Worm (Caenorhabditis elegans) whole organism, young adult: ENCODE data around the gene F56C9.6.

Experiments used
- B0261.1 ChIP-seq: sonication (generic microtip); optimal IDR thresholded peaks from 2 replicates; lab custom pipeline; 2016; ENCODE audit warnings: mild to moderate bottlenecking, missing genetic modification characterization, moderate library complexity, missing compliant biosample characterization
- B0336.3 ChIP-seq: fragments of 200-800 bp; sonication (Bioruptor generic); IDR thresholded peaks from 2 replicates; pipeline ENCODE4 v1.3.6; 2022; ENCODE audit warnings: missing genetic modification characterization, missing compliant biosample characterization
- F33H1.4 ChIP-seq: fragments of 200-800 bp; sonication (Bioruptor generic); IDR thresholded peaks from 2 replicates; pipeline ENCODE4 v1.3.6; 2022; ENCODE audit warnings: missing genetic modification reagents, missing genetic modification characterization, missing compliant biosample characterization
- F39B2.1 ChIP-seq: fragments of 200-800 bp; sonication (Bioruptor generic); IDR thresholded peaks from 2 replicates; pipeline ENCODE4 v1.3.6; 2022; ENCODE audit warnings: missing genetic modification reagents, missing genetic modification characterization, missing compliant biosample characterization
- F49E8.2 ChIP-seq: sonication (generic microtip); optimal IDR thresholded peaks from 3 replicates; lab custom pipeline; 2017; ENCODE audit warnings: missing genetic modification characterization, mild to moderate bottlenecking, missing compliant biosample characterization, antibody characterized with exemption, moderate library complexity; ENCODE audit not compliant: insufficient read depth
- F57C9.4 ChIP-seq: sonication (generic microtip); optimal IDR thresholded peaks from 2 replicates; lab custom pipeline; 2017; ENCODE audit warnings: mild to moderate bottlenecking, missing genetic modification characterization, missing compliant biosample characterization
- T26A5.8 ChIP-seq: sonication (generic microtip); optimal IDR thresholded peaks from 2 replicates; lab custom pipeline; 2016; ENCODE audit warnings: missing genetic modification characterization, missing compliant biosample characterization
- Y56A3A.18 ChIP-seq: fragments of 200-800 bp; sonication (Bioruptor generic); IDR thresholded peaks from 2 replicates; pipeline ENCODE4 v1.3.6; 2022; ENCODE audit warnings: missing genetic modification reagents, missing genetic modification characterization, missing compliant biosample characterization
- ZK185.1 ChIP-seq: sonication (generic microtip); optimal IDR thresholded peaks from 2 replicates; lab custom pipeline; 2016; ENCODE audit warnings: mild to moderate bottlenecking, missing genetic modification characterization, missing compliant biosample characterization; ENCODE audit not compliant: poor library complexity, severe bottlenecking
- aptf-2 ChIP-seq: fragments of 200-800 bp; sonication (Bioruptor generic); conservative IDR thresholded peaks from 2 replicates; pipeline ENCODE4 v1.3.6; 2022; ENCODE audit warnings: missing genetic modification reagents, missing genetic modification characterization, missing compliant biosample characterization
- atf-7 ChIP-seq: sonication (generic microtip); optimal IDR thresholded peaks from 2 replicates; lab custom pipeline; 2017; ENCODE audit warnings: mild to moderate bottlenecking, missing genetic modification characterization, missing compliant biosample characterization
- attf-3 ChIP-seq: fragments of 200-800 bp; sonication (Bioruptor generic); conservative IDR thresholded peaks from 2 replicates; pipeline ENCODE4 v1.3.6; 2022; ENCODE audit warnings: missing genetic modification reagents, missing genetic modification characterization, missing compliant biosample characterization
- ceh-40 ChIP-seq: fragments of 200-800 bp; sonication (Bioruptor generic); IDR thresholded peaks from 2 replicates; pipeline ENCODE4 v1.3.6; 2022; ENCODE audit warnings: missing genetic modification characterization, missing compliant biosample characterization
- ceh-58 ChIP-seq: fragments of 200-800 bp; sonication (Bioruptor generic); IDR thresholded peaks from 2 replicates; pipeline ENCODE4 v1.3.6; 2022; ENCODE audit warnings: missing genetic modification characterization, missing compliant biosample characterization
- die-1 ChIP-seq: sonication (generic microtip); optimal IDR thresholded peaks from 2 replicates; lab custom pipeline; 2016; ENCODE audit warnings: missing genotype, mild to moderate bottlenecking, missing genetic modification characterization, missing compliant biosample characterization
- dpff-1 ChIP-seq: sonication (generic microtip); optimal IDR thresholded peaks from 2 replicates; lab custom pipeline; 2017; ENCODE audit warnings: mild to moderate bottlenecking, missing genetic modification characterization, missing compliant biosample characterization
- dpl-1 ChIP-seq: fragments of 150-350 bp; optimal IDR thresholded peaks from 2 replicates; lab custom pipeline; 2014; ENCODE audit warnings: missing biosample characterization, missing genetic modification reagents, missing genetic modification characterization
- egl-44 ChIP-seq: fragments of 200-800 bp; sonication (Bioruptor generic); IDR thresholded peaks from 2 replicates; pipeline ENCODE4 v1.3.6; 2022; ENCODE audit warnings: missing genetic modification reagents, missing genetic modification characterization, missing compliant biosample characterization
- egrh-3 ChIP-seq: fragments of 200-800 bp; sonication (Bioruptor generic); IDR thresholded peaks from 2 replicates; pipeline ENCODE4 v1.3.6; 2022; ENCODE audit warnings: missing genetic modification reagents, missing genetic modification characterization, missing compliant biosample characterization
- ekl-4 ChIP-seq: fragments of 200-800 bp; sonication (Bioruptor generic); IDR thresholded peaks from 2 replicates; pipeline ENCODE4 v1.3.6; 2022; ENCODE audit warnings: missing genetic modification reagents, missing genetic modification characterization, missing compliant biosample characterization
- ets-4 ChIP-seq: fragments of 200-800 bp; sonication (Bioruptor generic); optimal IDR thresholded peaks from 2 replicates; lab custom pipeline; 2018; ENCODE audit warnings: mild to moderate bottlenecking, missing genetic modification characterization, missing compliant biosample characterization
- hlh-12 ChIP-seq: sonication (generic microtip); optimal IDR thresholded peaks from 2 replicates; lab custom pipeline; 2016; ENCODE audit warnings: missing genetic modification characterization, missing compliant biosample characterization
- hrde-1 ChIP-seq: sonication (generic microtip); optimal IDR thresholded peaks from 2 replicates; lab custom pipeline; 2016; ENCODE audit warnings: missing genetic modification characterization, mild to moderate bottlenecking, missing compliant biosample characterization, moderate library complexity, missing genotype, missing genetic modification reagents, borderline replicate concordance
- let-526 ChIP-seq: fragments of 200-800 bp; sonication (Bioruptor generic); IDR thresholded peaks from 2 replicates; pipeline ENCODE4 v1.3.6; 2022; ENCODE audit warnings: missing genetic modification reagents, missing genetic modification characterization, missing compliant biosample characterization
- let-607 ChIP-seq, 2 experiments: fragments of 200-800 bp in 1 of 2; sonication (Bioruptor generic) in 1 of 2; sonication (generic microtip) in 1 of 2; optimal IDR thresholded peaks; 2 replicates each; lab custom pipeline; 2016 to 2018; ENCODE audit warnings: mild to moderate bottlenecking in 2 of 2, missing compliant biosample characterization in 2 of 2, missing genetic modification characterization in 2 of 2, moderate library complexity in 2 of 2, missing genotype in 1 of 2
- lin-54 ChIP-seq: fragments of 200-800 bp; sonication (Bioruptor generic); optimal IDR thresholded peaks from 2 replicates; lab custom pipeline; 2018; ENCODE audit warnings: mild to moderate bottlenecking, missing genetic modification characterization, missing compliant biosample characterization
- lsl-1 ChIP-seq: fragments of 200-800 bp; sonication (Bioruptor generic); optimal IDR thresholded peaks from 2 replicates; lab custom pipeline; 2018; ENCODE audit warnings: mild to moderate bottlenecking, missing genetic modification characterization, moderate library complexity, missing compliant biosample characterization
- madf-8 ChIP-seq: fragments of 200-800 bp; sonication (Bioruptor generic); conservative IDR thresholded peaks from 2 replicates; pipeline ENCODE4 v1.3.6; 2022; ENCODE audit warnings: missing genetic modification reagents, missing genetic modification characterization, missing compliant biosample characterization
- nfya-1 ChIP-seq: sonication (generic microtip); optimal IDR thresholded peaks from 2 replicates; lab custom pipeline; 2017; ENCODE audit warnings: antibody characterized with exemption, missing compliant biosample characterization, missing genetic modification characterization, borderline replicate concordance; ENCODE audit not compliant: insufficient read depth
- nfyb-1 ChIP-seq: fragments of 200-800 bp; sonication (Bioruptor generic); IDR thresholded peaks from 2 replicates; pipeline ENCODE4 v1.3.6; 2022; ENCODE audit warnings: missing genetic modification reagents, missing genetic modification characterization, missing compliant biosample characterization
- nhr-179 ChIP-seq: sonication (generic microtip); optimal IDR thresholded peaks from 2 replicates; lab custom pipeline; 2016; ENCODE audit warnings: mild to moderate bottlenecking, missing genetic modification characterization, missing compliant biosample characterization
- nhr-80 ChIP-seq: sonication (generic microtip); optimal IDR thresholded peaks from 2 replicates; lab custom pipeline; 2016; ENCODE audit warnings: missing genetic modification characterization, missing compliant biosample characterization
- pha-4 ChIP-seq: fragments of 150-350 bp; sonication (generic microtip); optimal IDR thresholded peaks from 2 replicates; lab custom pipeline; 2014; ENCODE audit warnings: missing biosample characterization, missing genetic modification reagents, missing genetic modification characterization
- rec-8 ChIP-seq, 2 experiments: sonication (generic microtip); optimal IDR thresholded peaks; 2 replicates each; lab custom pipeline; 2016; ENCODE audit warnings: mild to moderate bottlenecking in 2 of 2, missing genetic modification characterization in 2 of 2, missing genetic modification reagents in 2 of 2, missing genotype in 2 of 2, missing biosample characterization in 1 of 2, missing compliant biosample characterization in 1 of 2, moderate library complexity in 1 of 2
- repo-1 ChIP-seq: sonication (generic microtip); optimal IDR thresholded peaks from 2 replicates; lab custom pipeline; 2017; ENCODE audit warnings: mild to moderate bottlenecking, missing genetic modification characterization, missing compliant biosample characterization
- rpc-1 ChIP-seq, 2 experiments: fragments of 150-350 bp in 1 of 2; sonication (generic microtip) in 1 of 2; optimal IDR thresholded peaks; 2 replicates each; lab custom pipeline; 2014 to 2018; ENCODE audit warnings: missing biosample characterization in 1 of 2, missing genetic modification characterization in 1 of 2, missing genetic modification reagents in 1 of 2, missing genotype in 1 of 2
- sdz-38 ChIP-seq: sonication (generic microtip); optimal IDR thresholded peaks from 2 replicates; lab custom pipeline; 2016; ENCODE audit warnings: missing genotype, missing genetic modification characterization, missing compliant biosample characterization
- snpc-1.1 ChIP-seq: sonication (generic microtip); optimal IDR thresholded peaks from 2 replicates; lab custom pipeline; 2017; ENCODE audit warnings: missing genetic modification characterization, mild to moderate bottlenecking, missing compliant biosample characterization, antibody characterized with exemption, moderate library complexity, missing genotype, missing genetic modification reagents; ENCODE audit not compliant: insufficient read depth
- snpc-3.4 ChIP-seq: sonication (generic microtip); optimal IDR thresholded peaks from 2 replicates; lab custom pipeline; 2017; ENCODE audit warnings: missing genetic modification characterization, mild to moderate bottlenecking, missing compliant biosample characterization, antibody characterized with exemption, moderate library complexity, missing genotype, missing genetic modification reagents
- snpc-4 ChIP-seq, 5 experiments: fragments of 150-350 bp in 1 of 5; sonication (generic microtip) in 4 of 5; optimal IDR thresholded peaks; 2 replicates each; lab custom pipeline; 2014 to 2018; ENCODE audit warnings: missing genetic modification characterization in 5 of 5, missing biosample characterization in 3 of 5, antibody characterized with exemption in 2 of 5, mild to moderate bottlenecking in 2 of 5, missing compliant biosample characterization in 2 of 5, missing genotype in 2 of 5, moderate library complexity in 2 of 5, missing genetic modification reagents in 1 of 5
- somi-1 ChIP-seq: fragments of 200-800 bp; sonication (Bioruptor generic); optimal IDR thresholded peaks from 2 replicates; lab custom pipeline; 2018; ENCODE audit warnings: mild to moderate bottlenecking, missing genetic modification characterization, missing compliant biosample characterization
- sptf-2 ChIP-seq: fragments of 200-800 bp; sonication (Bioruptor generic); optimal IDR thresholded peaks from 2 replicates; lab custom pipeline; 2018; ENCODE audit warnings: mild to moderate bottlenecking, missing genetic modification characterization, missing compliant biosample characterization
- ztf-28 ChIP-seq: fragments of 200-800 bp; sonication (Bioruptor generic); IDR thresholded peaks from 2 replicates; pipeline ENCODE4 v1.3.6; 2022; ENCODE audit warnings: missing genetic modification reagents, missing genetic modification characterization, missing compliant biosample characterization

Gene F56C9.6

DNA sequence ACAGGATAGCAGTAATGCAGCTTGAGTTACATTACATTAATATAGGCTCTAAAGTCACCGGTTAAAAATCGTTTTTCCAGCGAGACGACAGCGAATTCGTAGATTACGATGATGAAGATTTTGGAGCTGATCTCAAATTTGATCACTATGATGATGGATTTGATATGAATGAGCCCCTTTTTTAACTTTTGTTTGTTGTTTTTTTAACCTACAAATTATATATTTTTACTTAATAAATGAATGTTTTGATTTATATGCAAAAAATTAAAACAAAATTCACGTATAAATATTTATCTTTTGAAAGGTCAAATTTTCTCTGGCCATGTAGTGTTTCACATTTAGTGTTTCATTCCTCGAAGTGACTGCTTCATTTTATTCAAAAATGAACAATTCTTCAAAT is 32.8 kb upstream of the F56C9.6 start, which contains the start of gene F08F8.6:
TSS of gene F08F8.6 (plus strand) at position 301 of the 400 bp plus-strand sequence.
- TF ChIP-seq snpc-3.4 (tag; lab: Kevin White, UChicago): no peak
- TF ChIP-seq madf-8 (GFP tag; lab: Robert Waterston, UW): no peak
- no peak for TF ChIP-seq T26A5.8
- TF ChIP-seq hrde-1 (tag; lab: Kevin White, UChicago): no peak
- TF ChIP-seq B0336.3 (GFP tag; lab: Robert Waterston, UW): no peak
- TF ChIP-seq let-607 (tag; optimal IDR thresholded peaks at IDR 0.05; lab: Kevin White, UChicago): no peak
- no peak for TF ChIP-seq egrh-3 (GFP tag; lab: Robert Waterston, UW)
- TF ChIP-seq ztf-28 (GFP tag; lab: Robert Waterston, UW): no peak
- no peak for TF ChIP-seq rpc-1 (optimal IDR thresholded peaks at IDR 0.05; lab: Kevin White, UChicago)
- no peak for TF ChIP-seq rpc-1 (tag; optimal IDR thresholded peaks at IDR 0.05; lab: Kevin White, UChicago)
- TF ChIP-seq Y56A3A.18: no peak
- no peak for TF ChIP-seq rec-8 (tag; optimal IDR thresholded peaks at IDR 0.05; lab: Kevin White, UChicago)
- no peak for TF ChIP-seq aptf-2 (GFP tag; lab: Robert Waterston, UW)

DNA sequence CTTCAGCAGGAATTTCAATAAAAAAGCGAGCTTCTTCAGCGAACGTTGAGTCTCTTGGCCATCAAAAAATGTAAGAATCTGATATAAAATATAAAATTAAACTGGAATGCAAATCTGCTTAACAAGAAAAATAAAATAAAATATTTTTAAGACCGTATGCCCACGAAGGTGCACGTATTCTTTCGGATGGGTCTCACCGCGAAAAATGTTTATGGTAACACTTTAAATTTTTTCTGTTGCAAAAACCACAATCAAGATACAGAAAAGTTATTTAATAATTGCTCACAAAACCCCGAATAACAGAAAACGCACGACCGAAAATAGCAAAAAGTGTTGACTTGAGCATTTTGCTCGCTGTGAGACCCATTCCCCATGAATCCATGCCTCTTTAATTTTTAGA is 28.6 kb upstream of the F56C9.6 start:
- TF ChIP-seq nfyb-1 (GFP tag; lab: Robert Waterston, UW): no peak
- TF ChIP-seq F33H1.4: peak; percentile 59; the same call in 1 of the 2 replicates
- peak; percentile 50 for TF ChIP-seq lsl-1

DNA sequence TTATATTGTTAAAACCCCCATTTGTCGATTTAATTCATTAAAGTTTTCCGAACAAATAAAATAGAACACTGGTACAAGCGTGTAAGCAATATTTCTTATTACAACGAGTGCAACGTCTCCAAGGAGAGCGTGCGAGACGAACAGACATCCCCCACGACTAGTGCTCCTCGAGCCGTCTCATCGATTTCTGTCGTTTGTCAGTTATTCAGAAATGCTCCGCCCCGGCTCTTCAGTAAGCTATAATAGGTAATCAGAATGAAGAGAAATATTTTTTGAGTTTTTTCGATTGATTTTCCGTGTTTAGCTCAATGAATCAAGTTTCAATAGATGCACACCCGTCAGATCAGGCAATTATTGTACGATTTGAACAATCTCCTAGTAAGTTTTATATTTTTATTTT is 28.1 kb upstream of the F56C9.6 start, which contains the start of gene kap-1:
TSS of gene kap-1 (plus strand) at position 143 of the 400 bp plus-strand sequence.
- TF ChIP-seq die-1 (tag; lab: Kevin White, UChicago) (no peak), atf-7 (tag; lab: Kevin White, UChicago) (peak; percentile 43), sptf-2 (no peak), dpl-1 (GFP tag; lab: Kevin White, UChicago) (no peak), repo-1 (peak; percentile 73), snpc-4 (GFP tag; optimal IDR thresholded peaks at IDR 0.05; lab: Kevin White, UChicago) (peak; percentile 18), snpc-4 (tag; optimal IDR thresholded peaks at IDR 0.05; lab: Kevin White, UChicago) (peak in 1 of 4 experiments; percentile 42), F49E8.2 (peak; percentile 22), ZK185.1 (tag; lab: Kevin White, UChicago) (no peak), ceh-58 (GFP tag; lab: Robert Waterston, UW) (no peak), F39B2.1 (GFP tag; lab: Robert Waterston, UW) (no peak), nhr-179 (no peak), sdz-38 (tag; lab: Kevin White, UChicago) (no peak), hrde-1 (tag; lab: Kevin White, UChicago) (peak; percentile 58), lin-54 (GFP tag; lab: Kevin White, UChicago) (peak; percentile 29), B0261.1 (no peak), B0336.3 (GFP tag; lab: Robert Waterston, UW) (peak; percentile 86), nfya-1 (tag; lab: Kevin White, UChicago) (no peak), ets-4 (GFP tag; lab: Kevin White, UChicago) (no peak), snpc-3.4 (tag; lab: Kevin White, UChicago) (peak; percentile 18), egl-44 (no peak), nhr-80 (tag; lab: Kevin White, UChicago) (no peak), somi-1 (GFP tag; lab: Kevin White, UChicago) (no peak), F57C9.4 (tag; lab: Kevin White, UChicago) (no peak), pha-4 (tag; lab: Kevin White, UChicago) (no peak), hlh-12 (tag; lab: Kevin White, UChicago) (no peak), ekl-4 (GFP tag; lab: Robert Waterston, UW) (peak; percentile 51; the same call in 1 of the 2 replicates), ceh-40 (GFP tag; lab: Robert Waterston, UW) (no peak), aptf-2 (GFP tag; lab: Robert Waterston, UW) (no peak), snpc-1.1 (tag; lab: Kevin White, UChicago) (no peak), attf-3 (GFP tag; lab: Robert Waterston, UW) (0 out of 2 replicates have a peak, but pooled peaks have one; percentile 20), dpff-1 (tag; lab: Kevin White, UChicago) (peak; percentile 62), let-526 (peak; percentile 79; the same call in 1 of the 2 replicates)
